Worm (Caenorhabditis elegans) whole organism, L4/young adult: ENCODE results near the gene acc-4.

Experiments
- W03F9.2 ChIP-seq: fragments of 150-350 bp; optimal IDR thresholded peaks from 2 replicates; lab custom pipeline; 2014; ENCODE audit warnings: missing biosample characterization, missing genetic modification characterization
- dao-5 ChIP-seq: sonication (generic microtip); optimal IDR thresholded peaks from 2 replicates; lab custom pipeline; 2016; ENCODE audit warnings: missing genotype, missing genetic modification characterization, moderate library complexity, missing compliant biosample characterization
- him-1 ChIP-seq: sonication (generic microtip); optimal IDR thresholded peaks from 2 replicates; lab custom pipeline; 2016; ENCODE audit warnings: missing genotype, missing genetic modification reagents, missing genetic modification characterization, missing compliant biosample characterization

- TF ChIP-seq W03F9.2 (tag; lab: Kevin White, UChicago): no peak
- TF ChIP-seq him-1 (tag; lab: Kevin White, UChicago): no peak
- no peak for TF ChIP-seq dao-5 (tag; lab: Kevin White, UChicago)
Measured at ce11 chrIII:13525118-13525839, 41.4 kb upstream of the acc-4 start.
